Worm (Caenorhabditis elegans) whole organism, midembryonic: Measurements from ENCODE around the gene math-9.

Experiments used
- flt-1 ChIP-seq: fragments of 200-800 bp; sonication (Bioruptor generic); IDR thresholded peaks from 2 replicates; pipeline ENCODE4 v1.3.6; 2022; ENCODE audit warnings: missing genetic modification characterization, missing compliant biosample characterization
- klf-2 ChIP-seq: fragments of 200-800 bp; sonication (Bioruptor generic); conservative IDR thresholded peaks from 2 replicates; pipeline ENCODE4 v1.3.6; 2022; ENCODE audit warnings: missing genetic modification reagents, missing genetic modification characterization, missing compliant biosample characterization
- med-1 ChIP-seq: sonication (generic microtip); optimal IDR thresholded peaks from 2 replicates; lab custom pipeline; 2017; ENCODE audit warnings: missing genetic modification characterization, mild to moderate bottlenecking, missing compliant biosample characterization, antibody characterized with exemption, missing genetic modification reagents; ENCODE audit not compliant: insufficient read depth
- tab-1 ChIP-seq: fragments of 200-800 bp; sonication (Bioruptor generic); IDR thresholded peaks from 2 replicates; pipeline ENCODE4 v1.3.6; 2022; ENCODE audit warnings: missing genetic modification characterization, missing compliant biosample characterization
- ztf-23 ChIP-seq: fragments of 200-800 bp; sonication (Bioruptor generic); IDR thresholded peaks from 2 replicates; pipeline ENCODE4 v1.3.6; 2022; ENCODE audit warnings: missing genetic modification reagents, missing genetic modification characterization, missing compliant biosample characterization

DNA sequence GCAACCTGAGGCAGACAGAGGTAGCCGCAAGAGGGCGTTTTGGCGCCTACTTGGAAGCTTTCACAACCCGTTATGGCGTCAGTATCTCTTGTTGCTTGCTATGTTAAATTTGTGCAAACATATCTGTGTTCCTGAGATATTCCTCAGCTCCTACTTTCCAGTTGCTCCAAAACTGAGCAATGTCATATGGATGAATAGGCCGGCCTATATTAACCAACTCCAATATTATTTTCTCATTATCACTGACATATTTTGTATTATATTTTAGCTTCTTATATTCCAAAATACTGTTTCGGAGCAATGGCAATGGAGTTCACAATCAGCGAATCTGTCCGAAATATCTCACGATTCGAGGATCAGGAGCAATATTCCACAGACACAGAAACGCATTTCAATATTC is 14.9 kb downstream of the math-9 start, which contains the start of gene math-13:
- TF ChIP-seq tab-1 (no peak), flt-1 (GFP tag; lab: Robert Waterston, UW) (no peak), med-1 (no peak), ztf-23 (no peak), klf-2 (GFP tag; lab: Robert Waterston, UW) (no peak)
